Fruit fly (Drosophila melanogaster) whole organism, embryonic: ENCODE measurements around the gene CG12024.

Experiments
- Awh ChIP-seq: fragments of 200-800 bp; sonication (Bioruptor generic); IDR thresholded peaks from 2 replicates; pipeline ENCODE4, ENCODE4 v1.3.6; 2022; ENCODE audit warnings: missing biosample characterization, missing genetic modification characterization
- Bgb ChIP-seq: fragments of 200-800 bp; sonication (Bioruptor generic); IDR thresholded peaks from 2 replicates; pipeline ENCODE4 v1.3.6; 2022; ENCODE audit warnings: missing biosample characterization, missing genetic modification characterization; ENCODE audit not compliant: partially characterized antibody
- CG10267 ChIP-seq: fragments of 200-800 bp; sonication (Bioruptor generic); optimal IDR thresholded peaks from 2 replicates; lab custom pipeline; 2018; ENCODE audit warnings: missing biosample characterization, mild to moderate bottlenecking, missing genetic modification characterization, moderate library complexity
- CG12071 ChIP-seq: fragments of 200-800 bp; sonication (Bioruptor generic); optimal IDR thresholded peaks from 3 replicates; lab custom pipeline; 2018; ENCODE audit warnings: missing biosample characterization, mild to moderate bottlenecking, missing genetic modification characterization
- CG13775 ChIP-seq: fragments of 200-800 bp; sonication (Bioruptor generic); optimal IDR thresholded peaks from 3 replicates; lab custom pipeline; 2017; ENCODE audit warnings: missing biosample characterization, mild to moderate bottlenecking, missing genetic modification characterization
- CG14710 ChIP-seq: fragments of 200-800 bp; sonication (Bioruptor generic); optimal IDR thresholded peaks from 3 replicates; lab custom pipeline; 2019; ENCODE audit warnings: missing biosample characterization, mild to moderate bottlenecking, missing genetic modification characterization, moderate library complexity
- CG15514 ChIP-seq: fragments of 200-800 bp; sonication (Bioruptor generic); optimal IDR thresholded peaks from 3 replicates; lab custom pipeline; 2017; ENCODE audit warnings: missing biosample characterization, missing genetic modification characterization, mild to moderate bottlenecking, moderate library complexity, missing genetic modification reagents
- CG18011 ChIP-seq: fragments of 200-800 bp; sonication (Bioruptor generic); optimal IDR thresholded peaks from 2 replicates; lab custom pipeline; 2017; ENCODE audit warnings: missing biosample characterization, missing genetic modification characterization, mild to moderate bottlenecking, moderate library complexity, missing genotype
- CG2129 ChIP-seq: fragments of 200-800 bp; sonication (Bioruptor generic); IDR thresholded peaks from 2 replicates; pipeline ENCODE4 v1.3.6; 2022; ENCODE audit warnings: missing biosample characterization, missing genetic modification characterization; ENCODE audit not compliant: partially characterized antibody
- CG30403 ChIP-seq: fragments of 200-800 bp; sonication (Bioruptor generic); optimal IDR thresholded peaks from 3 replicates; lab custom pipeline; 2016; ENCODE audit warnings: missing biosample characterization, missing genetic modification characterization
- CG32532 ChIP-seq: fragments of 200-800 bp; sonication (Bioruptor generic); IDR thresholded peaks from 2 replicates; pipeline ENCODE4 v1.3.6; 2022; ENCODE audit warnings: missing biosample characterization, missing genetic modification characterization
- CG4617 ChIP-seq: fragments of 200-800 bp; sonication (Bioruptor generic); optimal IDR thresholded peaks from 3 replicates; lab custom pipeline; 2016; ENCODE audit warnings: missing biosample characterization, missing genetic modification characterization, borderline replicate concordance
- CG4854 ChIP-seq: fragments of 200-800 bp; sonication (Bioruptor generic); optimal IDR thresholded peaks from 2 replicates; lab custom pipeline; 2016; ENCODE audit warnings: missing biosample characterization, missing genetic modification characterization, inconsistent platforms
- CG7786 ChIP-seq: fragments of 200-800 bp; sonication (Bioruptor generic); optimal IDR thresholded peaks from 2 replicates; lab custom pipeline; 2016; ENCODE audit warnings: missing biosample characterization, missing genetic modification characterization
- CG8290 ChIP-seq, 3 experiments: fragments of 200-800 bp; sonication (Bioruptor generic); optimal IDR thresholded peaks; 2 replicates each; lab custom pipeline; 2016 to 2019; ENCODE audit warnings: missing biosample characterization in 3 of 3, missing genetic modification characterization in 3 of 3, mild to moderate bottlenecking in 2 of 3, moderate library complexity in 1 of 3
- CG9797 ChIP-seq: fragments of 200-800 bp; sonication (Bioruptor generic); optimal IDR thresholded peaks from 3 replicates; lab custom pipeline; 2018; ENCODE audit warnings: missing biosample characterization, mild to moderate bottlenecking, missing genetic modification characterization
- Doc3 ChIP-seq: fragments of 200-800 bp; sonication (Bioruptor generic); IDR thresholded peaks from 3 replicates; pipeline ENCODE4 v1.3.6; 2022; ENCODE audit warnings: missing biosample characterization, missing genetic modification characterization; ENCODE audit not compliant: partially characterized antibody
- Dp ChIP-seq: fragments of 200-800 bp; sonication (Bioruptor generic); optimal IDR thresholded peaks from 2 replicates; lab custom pipeline; 2018; ENCODE audit warnings: missing biosample characterization, mild to moderate bottlenecking, missing genetic modification characterization, moderate library complexity
- E2f1 ChIP-seq: fragments of 200-800 bp; sonication (Bioruptor generic); IDR thresholded peaks from 2 replicates; pipeline ENCODE4 v1.3.6; 2022; ENCODE audit warnings: missing biosample characterization, missing genetic modification characterization
- E2f2 ChIP-seq: fragments of 200-800 bp; sonication (Bioruptor generic); IDR thresholded peaks from 2 replicates; pipeline ENCODE4 v1.3.6; 2022; ENCODE audit warnings: missing biosample characterization, missing genetic modification characterization
- Ets97D ChIP-seq: fragments of 200-800 bp; sonication (Bioruptor generic); optimal IDR thresholded peaks from 3 replicates; lab custom pipeline; 2016; ENCODE audit warnings: missing biosample characterization, missing genetic modification characterization
- Gug ChIP-seq: fragments of 200-800 bp; sonication (Bioruptor generic); IDR thresholded peaks from 4 replicates; pipeline ENCODE4 v1.3.6; 2022; ENCODE audit warnings: missing biosample characterization, missing genetic modification characterization
- HLHmδ ChIP-seq: fragments of 200-800 bp; sonication (Bioruptor generic); optimal IDR thresholded peaks from 2 replicates; lab custom pipeline; 2018; ENCODE audit warnings: missing biosample characterization, mild to moderate bottlenecking, missing genetic modification characterization, moderate library complexity
- Med ChIP-seq: fragments of 200-800 bp; sonication (Bioruptor generic); peaks from one replicate; lab custom pipeline; 2016; ENCODE audit warnings: missing biosample characterization, missing genetic modification characterization, mild to moderate bottlenecking, inconsistent platforms, moderate library complexity
- Rfx ChIP-seq: fragments of 200-800 bp; sonication (Bioruptor generic); IDR thresholded peaks from 2 replicates; pipeline ENCODE4 v1.3.6; 2022; ENCODE audit warnings: missing biosample characterization, missing genetic modification characterization
- ara ChIP-seq: fragments of 200-800 bp; sonication (Bioruptor generic); IDR thresholded peaks from 2 replicates; pipeline ENCODE4 v1.3.6; 2022; ENCODE audit warnings: missing biosample characterization, missing genetic modification characterization
- az2 ChIP-seq: fragments of 200-800 bp; sonication (Bioruptor generic); optimal IDR thresholded peaks from 3 replicates; lab custom pipeline; 2016; ENCODE audit warnings: missing biosample characterization, missing genetic modification characterization
- bbx ChIP-seq: fragments of 200-800 bp; sonication (Bioruptor generic); IDR thresholded peaks from 2 replicates; pipeline ENCODE4 v1.3.6; 2022; ENCODE audit warnings: missing biosample characterization, missing genetic modification characterization; ENCODE audit not compliant: partially characterized antibody
- chinmo ChIP-seq: fragments of 200-800 bp; sonication (Bioruptor generic); IDR thresholded peaks from 4 replicates; pipeline ENCODE4 v1.3.6; 2022; ENCODE audit warnings: missing biosample characterization, missing genetic modification characterization; ENCODE audit not compliant: partially characterized antibody
- ci ChIP-seq: fragments of 200-800 bp; sonication (Bioruptor generic); IDR thresholded peaks from 3 replicates; pipeline ENCODE4 v1.3.6; 2022; ENCODE audit warnings: missing biosample characterization, missing genetic modification characterization
- croc ChIP-seq: fragments of 200-800 bp; sonication (Bioruptor generic); conservative IDR thresholded peaks from 3 replicates; pipeline ENCODE4 v1.3.6; 2022; ENCODE audit warnings: missing biosample characterization, missing genetic modification characterization
- disco-r ChIP-seq: fragments of 200-800 bp; sonication (Bioruptor generic); optimal IDR thresholded peaks from 2 replicates; lab custom pipeline; 2016; ENCODE audit warnings: missing biosample characterization, missing genetic modification characterization
- exex ChIP-seq: fragments of 200-800 bp; sonication (Bioruptor generic); optimal IDR thresholded peaks from 4 replicates; lab custom pipeline; 2018; ENCODE audit warnings: missing biosample characterization, mild to moderate bottlenecking, missing genetic modification characterization, moderate library complexity
- grn ChIP-seq: fragments of 200-800 bp; sonication (Bioruptor generic); optimal IDR thresholded peaks from 3 replicates; lab custom pipeline; 2017; ENCODE audit warnings: missing biosample characterization, missing genetic modification characterization
- hth ChIP-seq: fragments of >200 bp; optimal IDR thresholded peaks from 2 replicates; lab custom pipeline; 2017; ENCODE audit warnings: inconsistent platforms
- p53 ChIP-seq: fragments of 200-800 bp; sonication (Bioruptor generic); optimal IDR thresholded peaks from 2 replicates; lab custom pipeline; 2016; ENCODE audit warnings: missing biosample characterization, missing genetic modification characterization
- pan ChIP-seq, 4 experiments: fragments of >200 bp in 3 of 4; fragments of 200-800 bp in 1 of 4; sonication (Bioruptor generic) in 1 of 4; optimal IDR thresholded peaks in 3 of 4; IDR thresholded peaks in 1 of 4; 2 replicates each; pipeline versions ENCODE4 v1.3.6 to Lab custom; 2017 to 2022; ENCODE audit warnings: missing biosample characterization in 2 of 4, missing genetic modification characterization in 2 of 4, mixed read lengths in 1 of 4
- rib ChIP-seq: fragments of 200-800 bp; sonication (Bioruptor generic); IDR thresholded peaks from 2 replicates; pipeline ENCODE4 v1.3.6; 2022; ENCODE audit warnings: missing biosample characterization, missing genetic modification characterization
- scrt ChIP-seq: fragments of 200-800 bp; sonication (Bioruptor generic); optimal IDR thresholded peaks from 2 replicates; lab custom pipeline; 2018; ENCODE audit warnings: missing biosample characterization, mild to moderate bottlenecking, missing genetic modification characterization, moderate library complexity
- sd ChIP-seq: fragments of 200-800 bp; sonication (Bioruptor generic); optimal IDR thresholded peaks from 3 replicates; lab custom pipeline; 2018; ENCODE audit warnings: missing biosample characterization, mild to moderate bottlenecking, missing genetic modification characterization, moderate library complexity
- sens ChIP-seq: fragments of 200-800 bp; sonication (Bioruptor generic); peaks from one replicate; lab custom pipeline; 2016; ENCODE audit warnings: missing biosample characterization, missing genetic modification characterization
- sim ChIP-seq: fragments of 200-800 bp; sonication (Bioruptor generic); IDR thresholded peaks from 2 replicates; pipeline ENCODE4 v1.3.6; 2022; ENCODE audit warnings: missing biosample characterization, missing genetic modification characterization
- sna ChIP-seq: fragments of 200-800 bp; sonication (Bioruptor generic); IDR thresholded peaks from 2 replicates; pipeline ENCODE4 v1.3.6; 2022; ENCODE audit warnings: missing biosample characterization, missing genetic modification characterization; ENCODE audit not compliant: partially characterized antibody
- so ChIP-seq: fragments of 200-800 bp; sonication (Bioruptor generic); IDR thresholded peaks from 3 replicates; pipeline ENCODE4 v1.3.6; 2022; ENCODE audit warnings: missing biosample characterization, missing genetic modification characterization
- sob ChIP-seq: fragments of 200-800 bp; sonication (Bioruptor generic); IDR thresholded peaks from 2 replicates; pipeline ENCODE4 v1.3.6; 2022; ENCODE audit warnings: missing biosample characterization, missing genetic modification characterization
- stwl ChIP-seq: fragments of 200-800 bp; sonication (Bioruptor generic); optimal IDR thresholded peaks from 3 replicates; lab custom pipeline; 2018; ENCODE audit warnings: missing biosample characterization, mild to moderate bottlenecking, missing genetic modification characterization, moderate library complexity
- trem ChIP-seq: fragments of 200-800 bp; optimal IDR thresholded peaks from 3 replicates; lab custom pipeline; 2019; ENCODE audit warnings: missing biosample characterization, mild to moderate bottlenecking, missing genetic modification characterization, moderate library complexity
- unc-4 ChIP-seq: fragments of 200-800 bp; sonication (Bioruptor generic); IDR thresholded peaks from 2 replicates; pipeline ENCODE4 v1.3.6; 2022; ENCODE audit warnings: missing biosample characterization, missing genetic modification characterization; ENCODE audit not compliant: partially characterized antibody
- zen2 ChIP-seq: fragments of 200-800 bp; sonication (Bioruptor generic); IDR thresholded peaks from 3 replicates; pipeline ENCODE4 v1.3.6; 2022; ENCODE audit warnings: missing biosample characterization, missing genetic modification characterization; ENCODE audit not compliant: partially characterized antibody

Gene CG12024

dm6 chr3L:1884652-1885051 is 27.7 kb downstream of the CG12024 start, which contains the start of gene Aprt (continued):
- TF ChIP-seq CG12071 (GFP tag; lab: Kevin White, UChicago) (no peak), p53 (GFP tag; lab: Kevin White, UChicago) (no peak), CG2129 (GFP tag; lab: Robert Waterston, UW) (peak; percentile 55; the same call in 1 of the 2 replicates), Awh (GFP tag; lab: Robert Waterston, UW) (no peak), CG18011 (GFP tag; lab: Kevin White, UChicago) (peak; percentile 29), ara (GFP tag; lab: Robert Waterston, UW) (no peak), E2f1 (GFP tag; lab: Robert Waterston, UW) (no peak), CG9797 (GFP tag; lab: Kevin White, UChicago) (peak; percentile 50), stwl (tag; lab: Kevin White, UChicago) (peak; percentile 12), sim (GFP tag; lab: Robert Waterston, UW) (no peak), ci (GFP tag; lab: Robert Waterston, UW) (0 out of 3 replicates have a peak, but pooled peaks have one; percentile 19), CG10267 (tag; lab: Kevin White, UChicago) (peak; percentile 34), sd (tag; lab: Kevin White, UChicago) (no peak), CG13775 (no peak), CG32532 (GFP tag; lab: Robert Waterston, UW) (no peak), Doc3 (GFP tag; lab: Robert Waterston, UW) (peak; percentile 73), CG14710 (peak; percentile 15), rib (GFP tag; lab: Robert Waterston, UW) (no peak), grn (GFP tag; lab: Kevin White, UChicago) (peak; percentile 59), az2 (GFP tag; lab: Kevin White, UChicago) (no peak), bbx (peak; percentile 81), CG4854 (GFP tag; lab: Kevin White, UChicago) (no peak), Gug (GFP tag; lab: Robert Waterston, UW) (no peak), CG8290 (GFP tag; optimal IDR thresholded peaks at IDR 0.05; lab: Kevin White, UChicago) (no peak), CG8290 (tag; optimal IDR thresholded peaks at IDR 0.05; lab: Kevin White, UChicago) (peak in 1 of 2 experiments; percentile 42), Ets97D (GFP tag; lab: Kevin White, UChicago) (peak; percentile 2), sens (GFP tag; lab: Kevin White, UChicago) (peak; percentile 72), sob (GFP tag; lab: Robert Waterston, UW) (no peak), unc-4 (GFP tag; lab: Robert Waterston, UW) (peak; percentile 87), scrt (no peak), zen2 (peak; percentile 76), disco-r (no peak), CG4617 (GFP tag; lab: Kevin White, UChicago) (no peak), Med (peak; percentile 25), CG15514 (GFP tag; lab: Kevin White, UChicago) (peak; percentile 71), Rfx (GFP tag; lab: Robert Waterston, UW) (no peak), exex (peak; percentile 60), trem (tag; lab: Kevin White, UChicago) (peak; percentile 54), CG7786 (GFP tag; lab: Kevin White, UChicago) (no peak), so (GFP tag; lab: Robert Waterston, UW) (no peak), Bgb (GFP tag; lab: Robert Waterston, UW) (peak; percentile 86), croc (GFP tag; lab: Robert Waterston, UW) (no peak), CG30403 (GFP tag; lab: Kevin White, UChicago) (no peak), sna (peak; percentile 85), E2f2 (GFP tag; lab: Robert Waterston, UW) (peak; percentile 96), pan (optimal IDR thresholded peaks at IDR 0.05; lab: Kevin White, UChicago) (no peak), pan (GFP tag; optimal IDR thresholded peaks at IDR 0.05 in 1 of 2, IDR thresholded peaks at IDR 0.05 in 1 of 2) (no peak), HLHmδ (GFP tag; lab: Kevin White, UChicago) (peak; percentile 59), hth (lab: Kevin White, UChicago) (no peak), chinmo (GFP tag; lab: Robert Waterston, UW) (peak; percentile 63; the same call in 1 of the 4 replicates), Dp (peak; percentile 96)
